Worm (Caenorhabditis elegans): Measurements from ENCODE around the gene pdf-1.

- no peak for TF ChIP-seq nhr-11 (tag; optimal IDR thresholded peaks at IDR 0.05)
- no peak for TF ChIP-seq pros-1 (tag; optimal IDR thresholded peaks at IDR 0.05)
- TF ChIP-seq unc-86 (tag; optimal IDR thresholded peaks at IDR 0.05): no peak
- TF ChIP-seq ama-1 (optimal IDR thresholded peaks at IDR 0.05): no peak
- TF ChIP-seq dmd-4 (tag; optimal IDR thresholded peaks at IDR 0.05; ENCODE audit: borderline replicate concordance): no peak
- TF ChIP-seq npax-4 (tag; optimal IDR thresholded peaks at IDR 0.05): no peak
- TF ChIP-seq fkh-10 (GFP tag; optimal IDR thresholded peaks at IDR 0.05): no peak
- no peak for TF ChIP-seq hlh-30 (tag; optimal IDR thresholded peaks at IDR 0.05; ENCODE audit: insufficient read depth)
- no peak for TF ChIP-seq ceh-22 (tag; optimal IDR thresholded peaks at IDR 0.05)
- TF ChIP-seq unc-55 (GFP tag; optimal IDR thresholded peaks at IDR 0.05): no peak
- no peak for TF ChIP-seq hlh-8 (tag; optimal IDR thresholded peaks at IDR 0.05)
- TF ChIP-seq tbx-7 (tag; optimal IDR thresholded peaks at IDR 0.05): no peak
Measured at ce11 chrIII:6951435-6951834, 39.2 kb upstream of the pdf-1 start.
